Worm (Caenorhabditis elegans) whole organism, L3 larva: ENCODE measurements around the gene B0454.8.

Experiments
- R02D3.7 ChIP-seq: fragments of 150-350 bp; optimal IDR thresholded peaks from 2 replicates; lab custom pipeline; 2014; ENCODE audit warnings: missing biosample characterization, missing genetic modification characterization
- egl-27 ChIP-seq: sonication (generic microtip); optimal IDR thresholded peaks from 4 replicates; lab custom pipeline; 2017; ENCODE audit warnings: missing biosample characterization, missing genetic modification reagents, missing genetic modification characterization
- elt-1 ChIP-seq: fragments of 150-350 bp; optimal IDR thresholded peaks from 2 replicates; lab custom pipeline; 2014; ENCODE audit warnings: missing biosample characterization, missing genetic modification characterization
- elt-3 ChIP-seq, 3 experiments: fragments of 150-350 bp in 1 of 3; sonication (generic microtip) in 2 of 3; optimal IDR thresholded peaks; 2 replicates in 2 of 3; 4 replicates in 1 of 3; lab custom pipeline; 2014 to 2017; ENCODE audit warnings: missing biosample characterization in 3 of 3, missing genetic modification characterization in 3 of 3
- lsy-12 ChIP-seq: sonication (generic microtip); optimal IDR thresholded peaks from 2 replicates; lab custom pipeline; 2016; ENCODE audit warnings: mild to moderate bottlenecking, missing genetic modification characterization, missing compliant biosample characterization
- mdl-1 ChIP-seq: fragments of 150-350 bp; optimal IDR thresholded peaks from 2 replicates; lab custom pipeline; 2014; ENCODE audit warnings: missing biosample characterization, missing genetic modification characterization
- sea-2 ChIP-seq: fragments of 150-350 bp; sonication (generic microtip); optimal IDR thresholded peaks from 4 replicates; lab custom pipeline; 2014; ENCODE audit warnings: missing biosample characterization, missing genetic modification reagents, missing genetic modification characterization

DNA sequence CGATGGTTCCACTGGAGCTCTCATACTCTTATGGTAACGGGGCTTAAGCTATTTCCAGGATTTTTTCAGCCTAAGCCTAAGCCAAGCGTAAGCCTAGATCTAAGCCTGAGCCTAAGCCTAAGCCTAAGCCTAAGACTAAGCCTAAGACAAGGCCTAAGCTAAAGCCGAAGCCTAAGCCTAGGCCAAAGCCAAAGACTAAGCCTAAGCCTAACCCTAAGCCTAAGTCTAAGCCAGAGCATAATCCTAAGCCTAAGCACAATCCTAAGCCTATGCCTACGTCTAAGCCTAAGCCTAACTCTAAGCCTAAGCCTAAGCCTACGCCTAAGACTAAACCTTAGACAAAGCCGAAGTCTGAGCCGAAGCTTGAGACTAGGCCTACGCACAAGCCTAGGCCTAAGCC is 5.7 kb upstream of the B0454.8 start:
- TF ChIP-seq lsy-12 (tag; lab: Kevin White, UChicago) (no peak), elt-3 (tag; optimal IDR thresholded peaks at IDR 0.05; lab: Kevin White, UChicago) (no peak), sea-2 (no peak), R02D3.7 (tag; lab: Kevin White, UChicago) (no peak), egl-27 (tag; lab: Kevin White, UChicago) (no peak), elt-1 (no peak), mdl-1 (tag; lab: Kevin White, UChicago) (no peak)
